Fruit fly (Drosophila melanogaster) whole organism, adult: ENCODE results near the gene alrm.

ENCODE experiments used
- CG33017 ChIP-seq: fragments of 200-800 bp; sonication (Bioruptor generic); optimal IDR thresholded peaks from 2 replicates; lab custom pipeline; 2018; ENCODE audit warnings: missing biosample characterization, mild to moderate bottlenecking, missing genetic modification characterization, moderate library complexity
- CG5204 ChIP-seq: fragments of 200-800 bp; sonication (Bioruptor generic); optimal IDR thresholded peaks from 2 replicates; lab custom pipeline; 2016; ENCODE audit warnings: missing biosample characterization, missing genetic modification characterization
- CG7045 ChIP-seq: fragments of 200-800 bp; sonication (Bioruptor generic); optimal IDR thresholded peaks from 2 replicates; lab custom pipeline; 2017; ENCODE audit warnings: missing biosample characterization, mild to moderate bottlenecking, missing genetic modification characterization
- CG7101 ChIP-seq: fragments of 200-800 bp; sonication (Bioruptor generic); optimal IDR thresholded peaks from 2 replicates; lab custom pipeline; 2018; ENCODE audit warnings: missing biosample characterization, mild to moderate bottlenecking, missing genetic modification characterization, moderate library complexity
- Crg-1 ChIP-seq: fragments of 200-800 bp; sonication (Bioruptor generic); optimal IDR thresholded peaks from 2 replicates; lab custom pipeline; 2016; ENCODE audit warnings: missing biosample characterization, missing genetic modification characterization
- cic ChIP-seq: fragments of 200-800 bp; sonication (Bioruptor generic); optimal IDR thresholded peaks from 2 replicates; lab custom pipeline; 2017; ENCODE audit warnings: missing biosample characterization, mild to moderate bottlenecking, missing genetic modification characterization, moderate library complexity
- ovo ChIP-seq: fragments of 200-800 bp; sonication (Bioruptor generic); optimal IDR thresholded peaks from 2 replicates; lab custom pipeline; 2016; ENCODE audit warnings: missing biosample characterization, missing genetic modification characterization
- toe ChIP-seq: fragments of 200-800 bp; sonication (Bioruptor generic); optimal IDR thresholded peaks from 2 replicates; lab custom pipeline; 2016; ENCODE audit warnings: missing biosample characterization, missing genetic modification characterization

DNA sequence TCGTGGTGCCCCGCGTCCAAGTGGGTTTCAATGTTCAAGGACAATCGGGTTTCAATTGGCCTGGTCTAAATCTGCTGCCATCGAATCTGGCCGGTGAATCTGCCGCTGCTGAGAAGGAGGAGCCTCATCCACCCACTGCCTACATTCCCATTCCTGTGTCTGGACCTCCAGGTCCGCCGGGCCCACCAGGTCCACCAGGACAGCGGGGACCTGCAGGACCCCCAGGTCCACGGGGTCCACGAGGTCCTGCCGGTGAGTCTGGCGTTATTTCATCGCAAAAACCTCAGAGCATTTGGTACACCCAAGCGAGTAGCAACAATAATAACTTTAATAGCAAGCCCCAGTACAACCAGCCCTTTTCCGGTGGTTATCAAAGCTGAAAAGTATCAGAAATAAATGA is 1.6 kb upstream of the alrm start:
- TF ChIP-seq CG5204 (GFP tag; lab: Kevin White, UChicago) (no peak), CG33017 (tag; lab: Kevin White, UChicago) (no peak), toe (no peak), CG7045 (no peak), cic (no peak), CG7101 (tag; lab: Kevin White, UChicago) (no peak), ovo (GFP tag; lab: Kevin White, UChicago) (no peak), Crg-1 (GFP tag; lab: Kevin White, UChicago) (no peak)
